Worm (Caenorhabditis elegans): ENCODE measurements around the gene cyp-13A7.
A peak's percentile ranks its signal among the peaks of the same experiment; 100 is the strongest.

The cyp-13A7 gene

ce11 chrII:9827852-9828251, 24.4 kb downstream of the cyp-13A7 start, which contains the start of gene eyg-1:
TSS of gene eyg-1 (minus strand) at chrII:9827952.
- TF ChIP-seq fkh-4 (tag; optimal IDR thresholded peaks at IDR 0.05; ENCODE audit: borderline replicate concordance), result no peak
- TF ChIP-seq C04F5.9 (tag; optimal IDR thresholded peaks at IDR 0.05), result no peak
- no peak for TF ChIP-seq nhr-76 (tag; optimal IDR thresholded peaks at IDR 0.05)
- TF ChIP-seq lin-14 (GFP tag; optimal IDR thresholded peaks at IDR 0.05), result no peak
- no peak for TF ChIP-seq unc-98 (GFP tag; IDR thresholded peaks at IDR 0.05)
- TF ChIP-seq sox-4 (tag; optimal IDR thresholded peaks at IDR 0.05), result no peak
- no peak for TF ChIP-seq sup-37 (GFP tag; optimal IDR thresholded peaks at IDR 0.05)
- no peak for TF ChIP-seq vab-15 (tag; optimal IDR thresholded peaks at IDR 0.05)
- no peak for TF ChIP-seq nhr-237 (tag; optimal IDR thresholded peaks at IDR 0.05)
- TF ChIP-seq egl-27 (tag; optimal IDR thresholded peaks at IDR 0.05), result no peak
- TF ChIP-seq sptf-1 (tag; optimal IDR thresholded peaks at IDR 0.05), result no peak
- no peak for TF ChIP-seq aha-1 (tag; optimal IDR thresholded peaks at IDR 0.05)
- no peak for TF ChIP-seq dsc-1 (tag; optimal IDR thresholded peaks at IDR 0.05)
- TF ChIP-seq nhr-11 (tag; optimal IDR thresholded peaks at IDR 0.05), result no peak
- no peak for TF ChIP-seq irx-1 (tag; optimal IDR thresholded peaks at IDR 0.05)

ce11 chrII:9828502-9828901, 25.1 kb downstream of the cyp-13A7 start:
- TF ChIP-seq tlp-1 (tag; optimal IDR thresholded peaks at IDR 0.05) (no peak), lir-3 (tag; optimal IDR thresholded peaks at IDR 0.05; ENCODE audit: poor library complexity) (no peak), fkh-8 (tag; optimal IDR thresholded peaks at IDR 0.05) (no peak), ets-5 (GFP tag; IDR thresholded peaks at IDR 0.05) (no peak), nhr-85 (tag) (no peak), fkh-10 (GFP tag; optimal IDR thresholded peaks at IDR 0.05) (no peak), ceh-90 (tag; optimal IDR thresholded peaks at IDR 0.05) (no peak), jun-1 (tag; optimal IDR thresholded peaks at IDR 0.05) (no peak), irx-1 (tag; optimal IDR thresholded peaks at IDR 0.05) (no peak), ztf-4 (tag; optimal IDR thresholded peaks at IDR 0.05) (no peak), nhr-90 (tag; optimal IDR thresholded peaks at IDR 0.05; ENCODE audit: poor library complexity) (no peak), ceh-63 (GFP tag; optimal IDR thresholded peaks at IDR 0.05) (no peak), alr-1 (tag; optimal IDR thresholded peaks at IDR 0.05; ENCODE audit: borderline replicate concordance) (no peak), nhr-84 (tag; optimal IDR thresholded peaks at IDR 0.05) (no peak), nhr-19 (GFP tag; conservative IDR thresholded peaks at IDR 0.05) (no peak), sptf-1 (tag; optimal IDR thresholded peaks at IDR 0.05) (no peak)

- TF ChIP-seq efl-1 (optimal IDR thresholded peaks at IDR 0.05), result no peak
- TF ChIP-seq efl-1 (GFP tag; optimal IDR thresholded peaks at IDR 0.05 in 1 of 2), result peak in 1 of 2 experiments; percentile 25
- TF ChIP-seq ces-1 (GFP tag; optimal IDR thresholded peaks at IDR 0.05), result no peak
Measured at ce11 chrII:9829108-9829507, 25.7 kb downstream of the cyp-13A7 start, which contains the start of gene ZK938.1. TSS of gene ZK938.1 (plus strand) at chrII:9829408.

- no peak for TF ChIP-seq nhr-76 (tag; optimal IDR thresholded peaks at IDR 0.05)
- TF ChIP-seq ceh-63 (GFP tag; optimal IDR thresholded peaks at IDR 0.05), result no peak
- TF ChIP-seq hlh-17 (GFP tag; optimal IDR thresholded peaks at IDR 0.05; ENCODE audit: borderline replicate concordance), result no peak
- TF ChIP-seq aha-1 (tag; optimal IDR thresholded peaks at IDR 0.05), result no peak
- no peak for TF ChIP-seq unc-86 (tag; optimal IDR thresholded peaks at IDR 0.05)
- TF ChIP-seq fos-1 (tag; optimal IDR thresholded peaks at IDR 0.05), result no peak
- no peak for TF ChIP-seq alr-1 (tag; optimal IDR thresholded peaks at IDR 0.05; ENCODE audit: borderline replicate concordance)
- no peak for TF ChIP-seq dsc-1 (tag; optimal IDR thresholded peaks at IDR 0.05)
- no peak for TF ChIP-seq mdl-1 (tag; optimal IDR thresholded peaks at IDR 0.05)
- no peak for TF ChIP-seq lin-35 (GFP tag; optimal IDR thresholded peaks at IDR 0.05)
- no peak for TF ChIP-seq blmp-1 (tag; optimal IDR thresholded peaks at IDR 0.05)
- no peak for TF ChIP-seq elt-3 (tag; optimal IDR thresholded peaks at IDR 0.05)
- no peak for TF ChIP-seq elt-2 (tag; optimal IDR thresholded peaks at IDR 0.05)
- TF ChIP-seq snpc-4 (tag; optimal IDR thresholded peaks at IDR 0.05), result no peak
- TF ChIP-seq zip-4 (GFP tag; optimal IDR thresholded peaks at IDR 0.05), result no peak
- TF ChIP-seq ceh-8 (GFP tag; optimal IDR thresholded peaks at IDR 0.05), result no peak
- TF ChIP-seq grh-1 (GFP tag; IDR thresholded peaks at IDR 0.05), result no peak
- TF ChIP-seq ztf-11 (tag; optimal IDR thresholded peaks at IDR 0.05), result no peak
- TF ChIP-seq egl-27 (tag; optimal IDR thresholded peaks at IDR 0.05), result no peak
Measured at ce11 chrII:9831033-9831432, 27.6 kb downstream of the cyp-13A7 start, which contains the start of gene ZK938.12. TSS of gene ZK938.12 (plus strand) at chrII:9831333.

Measured in whole organism, L1 larva.